Worm (Caenorhabditis elegans): ENCODE data around the gene H14A12.5.

H14A12.5 gene

DNA sequence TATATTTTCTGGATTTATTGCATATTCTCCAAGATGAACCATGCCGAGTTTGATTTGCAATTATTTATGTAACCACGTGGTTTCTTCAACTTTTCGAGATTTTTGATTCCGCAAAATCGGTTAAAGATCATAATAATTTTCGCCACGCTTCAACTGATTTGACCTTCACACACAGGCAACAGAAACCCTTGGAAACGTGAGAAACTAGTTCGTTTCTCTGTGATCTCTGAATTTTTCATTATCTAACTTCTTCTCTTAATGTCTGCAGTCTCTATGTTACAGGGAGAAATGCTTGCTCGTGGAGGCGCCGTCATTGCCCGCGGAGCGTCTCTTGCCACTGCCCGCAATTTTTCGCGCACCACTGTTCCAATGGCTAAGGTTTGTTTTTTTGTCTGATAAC lies 3.5 kb downstream of the H14A12.5 start, which contains the start of gene fum-1:
Gene fum-1 (plus strand): TSS at position 259 of the 400 bp plus-strand sequence.
- TF ChIP-seq nhr-80 (tag; optimal IDR thresholded peaks at IDR 0.05) (peak; percentile 61), let-526 (GFP tag; IDR thresholded peaks at IDR 0.05) (no peak), sptf-2 (GFP tag; optimal IDR thresholded peaks at IDR 0.05) (no peak), mcd-1 (GFP tag; IDR thresholded peaks at IDR 0.05) (peak; percentile 56), him-1 (tag; optimal IDR thresholded peaks at IDR 0.05) (no peak), somi-1 (GFP tag; optimal IDR thresholded peaks at IDR 0.05) (peak; percentile 58), let-607 (tag; optimal IDR thresholded peaks at IDR 0.05) (peak in 1 of 2 experiments; percentile 27), lin-54 (GFP tag; optimal IDR thresholded peaks at IDR 0.05) (peak; percentile 10), madf-10 (tag; optimal IDR thresholded peaks at IDR 0.05) (peak; percentile 40), ama-1 (optimal IDR thresholded peaks at IDR 0.05) (peak; percentile 5), ama-1 (GFP tag; optimal IDR thresholded peaks at IDR 0.05) (no peak), attf-5 (GFP tag; optimal IDR thresholded peaks at IDR 0.05) (peak; percentile 58), hmg-20 (GFP tag; IDR thresholded peaks at IDR 0.05) (0 out of 2 replicates have a peak, but pooled peaks have one; percentile 11), snpc-3.4 (tag; optimal IDR thresholded peaks at IDR 0.05) (peak; percentile 36), efl-1 (GFP tag; optimal IDR thresholded peaks at IDR 0.05) (peak; percentile 54), hsf-1 (GFP tag; IDR thresholded peaks at IDR 0.05) (0 out of 2 replicates have a peak, but pooled peaks have one; percentile 7), ceh-40 (GFP tag; IDR thresholded peaks at IDR 0.05) (no peak), ztf-18 (tag; optimal IDR thresholded peaks at IDR 0.05) (peak; percentile 27), bed-2 (GFP tag; IDR thresholded peaks at IDR 0.05) (0 out of 2 replicates have a peak, but pooled peaks have one; percentile 14), ceh-91 (GFP tag; IDR thresholded peaks at IDR 0.05) (no peak), lin-40 (tag; optimal IDR thresholded peaks at IDR 0.05) (peak; percentile 59), F57A8.1 (GFP tag; optimal IDR thresholded peaks at IDR 0.05) (no peak), zim-3 (tag; optimal IDR thresholded peaks at IDR 0.05) (no peak), ztf-26 (tag; optimal IDR thresholded peaks at IDR 0.05) (peak; percentile 55), nhr-90 (tag; optimal IDR thresholded peaks at IDR 0.05) (no peak), lin-35 (GFP tag; optimal IDR thresholded peaks at IDR 0.05) (peak in 1 of 3 experiments; percentile 37), ZK185.1 (tag; optimal IDR thresholded peaks at IDR 0.05; ENCODE audit: poor library complexity, severe bottlenecking) (no peak), F55B11.4 (tag; optimal IDR thresholded peaks at IDR 0.05; ENCODE audit: borderline replicate concordance, insufficient read depth) (no peak), dox-1 (GFP tag; IDR thresholded peaks at IDR 0.05) (peak; percentile 55; the same call in 1 of the 2 replicates), sea-2 (GFP tag; IDR thresholded peaks at IDR 0.05) (no peak), ekl-4 (GFP tag; IDR thresholded peaks at IDR 0.05) (0 out of 2 replicates have a peak, but pooled peaks have one; percentile 29), hmg-1.2 (GFP tag; IDR thresholded peaks at IDR 0.05) (peak; percentile 76), ceh-27 (GFP tag; optimal IDR thresholded peaks at IDR 0.05) (peak; percentile 48), repo-1 (tag; optimal IDR thresholded peaks at IDR 0.05) (peak; percentile 80), aptf-2 (GFP tag; conservative IDR thresholded peaks at IDR 0.05) (no peak), madf-6 (GFP tag; IDR thresholded peaks at IDR 0.05) (peak; percentile 40; the same call in 1 of the 2 replicates), ceh-79 (tag; optimal IDR thresholded peaks at IDR 0.05) (no peak)

DNA sequence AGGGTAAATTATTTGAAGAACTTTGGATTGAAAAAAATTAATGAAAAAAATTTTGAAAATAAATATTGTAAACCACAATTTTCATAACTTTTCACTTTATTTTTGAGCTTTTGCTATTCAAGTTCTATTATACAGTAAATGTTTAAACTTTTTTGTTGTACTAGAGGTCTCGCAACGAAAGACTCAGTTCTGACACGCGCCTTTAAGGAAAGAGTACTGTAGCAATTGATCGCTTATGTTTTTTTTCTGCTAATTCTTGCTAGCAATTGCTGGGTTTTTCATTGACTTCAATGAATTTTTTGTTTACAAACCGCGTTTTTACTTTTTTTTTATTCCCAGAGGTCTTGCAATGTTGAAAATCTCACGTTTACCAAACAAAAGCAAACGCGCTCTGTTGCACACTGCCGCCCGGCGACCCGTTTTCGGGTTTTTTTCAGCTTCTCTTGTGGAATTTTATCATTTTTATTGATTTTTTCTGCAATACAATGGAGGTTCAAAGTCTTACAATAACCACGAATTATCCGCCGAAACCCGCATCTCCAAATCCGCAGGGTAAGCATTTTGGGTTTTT lies 5.4 kb downstream of the H14A12.5 start, which contains the start of gene H14A12.3:
Gene H14A12.3 (plus strand): TSS at position 360 of the 571 bp plus-strand sequence.
- TF ChIP-seq efl-1 (GFP tag; optimal IDR thresholded peaks at IDR 0.05) (no peak), chd-7 (tag; optimal IDR thresholded peaks at IDR 0.05) (no peak), xnd-1 (tag; optimal IDR thresholded peaks at IDR 0.05) (peak; percentile 63), lir-1 (GFP tag; conservative IDR thresholded peaks at IDR 0.05) (no peak), F33H1.4 (GFP tag; IDR thresholded peaks at IDR 0.05) (peak; percentile 78), F55B11.4 (tag; optimal IDR thresholded peaks at IDR 0.05; ENCODE audit: borderline replicate concordance, insufficient read depth) (no peak), madf-6 (GFP tag; IDR thresholded peaks at IDR 0.05) (peak; percentile 78), lsl-1 (GFP tag; optimal IDR thresholded peaks at IDR 0.05) (peak; percentile 84), ceh-40 (GFP tag; IDR thresholded peaks at IDR 0.05) (no peak), athp-1 (tag; optimal IDR thresholded peaks at IDR 0.05) (no peak), ceh-91 (GFP tag; IDR thresholded peaks at IDR 0.05) (peak; percentile 55; the same call in 1 of the 2 replicates), rpc-1 (optimal IDR thresholded peaks at IDR 0.05) (no peak), rpc-1 (tag; optimal IDR thresholded peaks at IDR 0.05) (no peak), T26A5.8 (tag; optimal IDR thresholded peaks at IDR 0.05) (no peak), mcd-1 (GFP tag; IDR thresholded peaks at IDR 0.05) (peak; percentile 77), lin-26 (GFP tag; IDR thresholded peaks at IDR 0.05) (no peak), ztf-28 (GFP tag; IDR thresholded peaks at IDR 0.05) (no peak), nhr-179 (tag; optimal IDR thresholded peaks at IDR 0.05) (no peak)
